Worm (Caenorhabditis elegans) whole organism, L1 larva: ENCODE results near the gene C13B4.1.

Experiments used
- C16A3.4 ChIP-seq: fragments of 150-350 bp; optimal IDR thresholded peaks from 2 replicates; lab custom pipeline; 2014; ENCODE audit warnings: missing biosample characterization, missing genetic modification characterization
- F16B12.6 ChIP-seq: fragments of 150-350 bp; optimal IDR thresholded peaks from 2 replicates; lab custom pipeline; 2014; ENCODE audit warnings: missing biosample characterization, missing genetic modification characterization
- aly-2 ChIP-seq: fragments of 150-350 bp; optimal IDR thresholded peaks from 2 replicates; lab custom pipeline; 2014; ENCODE audit warnings: missing biosample characterization, missing genetic modification characterization
- blmp-1 ChIP-seq: fragments of 150-350 bp; optimal IDR thresholded peaks from 2 replicates; lab custom pipeline; 2014; ENCODE audit warnings: missing biosample characterization, missing genetic modification characterization
- ceh-63 ChIP-seq: fragments of 200-800 bp; sonication (Bioruptor generic); optimal IDR thresholded peaks from 2 replicates; lab custom pipeline; 2018; ENCODE audit warnings: mild to moderate bottlenecking, missing genetic modification characterization, missing compliant biosample characterization
- ceh-88 ChIP-seq: fragments of 200-800 bp; sonication (Bioruptor generic); IDR thresholded peaks from 2 replicates; pipeline ENCODE4 v1.3.6; 2022; ENCODE audit warnings: missing genetic modification characterization, missing compliant biosample characterization
- ces-1 ChIP-seq: fragments of 150-350 bp; optimal IDR thresholded peaks from 2 replicates; lab custom pipeline; 2014; ENCODE audit warnings: missing biosample characterization, missing genetic modification reagents, missing genetic modification characterization
- dpl-1 ChIP-seq, 3 experiments: fragments of 150-350 bp in 2 of 3; sonication (generic microtip) in 1 of 3; optimal IDR thresholded peaks; 2 replicates each; lab custom pipeline; 2014 to 2017; ENCODE audit warnings: missing biosample characterization in 3 of 3, missing genetic modification characterization in 3 of 3, missing genetic modification reagents in 3 of 3
- efl-1 ChIP-seq, 4 experiments: fragments of 150-350 bp; optimal IDR thresholded peaks in 3 of 4; peaks in 1 of 4; 1 replicate in 1 of 4; 2 replicates in 3 of 4; lab custom pipeline; 2014; ENCODE audit warnings: missing biosample characterization in 2 of 4, missing genetic modification characterization in 2 of 4, missing genetic modification reagents in 2 of 4
- egl-27 ChIP-seq, 2 experiments: fragments of 150-350 bp in 1 of 2; sonication (generic microtip); optimal IDR thresholded peaks; 3 replicates each; lab custom pipeline; 2017 to 2018; ENCODE audit warnings: missing biosample characterization in 2 of 2, missing genetic modification characterization in 2 of 2, missing genetic modification reagents in 2 of 2
- elt-3 ChIP-seq, 6 experiments: fragments of 150-350 bp in 1 of 6; sonication (generic microtip); optimal IDR thresholded peaks; 2 replicates each; lab custom pipeline; 2017 to 2018; ENCODE audit warnings: missing biosample characterization in 6 of 6, missing genetic modification characterization in 6 of 6, inconsistent platforms in 1 of 6
- fkh-4 ChIP-seq: sonication (generic microtip); optimal IDR thresholded peaks from 2 replicates; lab custom pipeline; 2016; ENCODE audit warnings: missing compliant biosample characterization, missing genetic modification characterization, borderline replicate concordance
- grh-1 ChIP-seq: fragments of 200-800 bp; sonication (Bioruptor generic); IDR thresholded peaks from 2 replicates; pipeline ENCODE4 v1.3.6; 2022; ENCODE audit warnings: missing genetic modification reagents, missing genetic modification characterization, missing compliant biosample characterization
- hpl-2 ChIP-seq: fragments of 150-350 bp; optimal IDR thresholded peaks from 2 replicates; lab custom pipeline; 2014; ENCODE audit warnings: missing biosample characterization, missing genetic modification reagents, missing genetic modification characterization
- irx-1 ChIP-seq: sonication (generic microtip); optimal IDR thresholded peaks from 2 replicates; lab custom pipeline; 2016; ENCODE audit warnings: missing genetic modification characterization, missing compliant biosample characterization
- jun-1 ChIP-seq: fragments of 150-350 bp; optimal IDR thresholded peaks from 2 replicates; lab custom pipeline; 2014; ENCODE audit warnings: missing biosample characterization, missing genetic modification reagents, missing genetic modification characterization
- lin-14 ChIP-seq: fragments of 200-800 bp; sonication (Bioruptor generic); optimal IDR thresholded peaks from 2 replicates; lab custom pipeline; 2018; ENCODE audit warnings: mild to moderate bottlenecking, missing genetic modification characterization, moderate library complexity, missing compliant biosample characterization
- lin-15B ChIP-seq: fragments of 150-350 bp; sonication (generic microtip); optimal IDR thresholded peaks from 3 replicates; lab custom pipeline; 2014; ENCODE audit warnings: missing biosample characterization, missing genetic modification characterization
- lin-35 ChIP-seq, 2 experiments: fragments of 150-350 bp; optimal IDR thresholded peaks; 2 replicates each; lab custom pipeline; 2014; ENCODE audit warnings: missing biosample characterization in 2 of 2, missing genetic modification characterization in 2 of 2, missing genetic modification reagents in 2 of 2
- lsy-2 ChIP-seq, 2 experiments: fragments of 150-350 bp; optimal IDR thresholded peaks; 2 replicates each; lab custom pipeline; 2014; ENCODE audit warnings: missing biosample characterization in 2 of 2, missing genetic modification characterization in 2 of 2
- mab-9 ChIP-seq: fragments of 200-800 bp; sonication (Bioruptor generic); IDR thresholded peaks from 2 replicates; pipeline ENCODE4 v1.3.6; 2022; ENCODE audit warnings: missing genetic modification reagents, missing genetic modification characterization, missing compliant biosample characterization
- mdl-1 ChIP-seq, 2 experiments: fragments of 150-350 bp; optimal IDR thresholded peaks; 2 replicates each; lab custom pipeline; 2014 to 2017; ENCODE audit warnings: missing biosample characterization in 2 of 2, missing genetic modification characterization in 2 of 2, inconsistent platforms in 1 of 2
- mef-2 ChIP-seq: fragments of 150-350 bp; optimal IDR thresholded peaks from 2 replicates; lab custom pipeline; 2014; ENCODE audit warnings: missing biosample characterization, missing genetic modification characterization
- mep-1 ChIP-seq: fragments of 150-350 bp; optimal IDR thresholded peaks from 2 replicates; lab custom pipeline; 2014; ENCODE audit warnings: missing biosample characterization, missing genetic modification characterization
- nhr-19 ChIP-seq: fragments of 200-800 bp; sonication (Bioruptor generic); conservative IDR thresholded peaks from 2 replicates; pipeline ENCODE4 v1.3.6; 2022; ENCODE audit warnings: missing genetic modification characterization, missing compliant biosample characterization
- nhr-20 ChIP-seq: sonication (generic microtip); optimal IDR thresholded peaks from 2 replicates; lab custom pipeline; 2016; ENCODE audit warnings: mild to moderate bottlenecking, missing genetic modification characterization, missing compliant biosample characterization
- nhr-47 ChIP-seq: sonication (generic microtip); optimal IDR thresholded peaks from 2 replicates; lab custom pipeline; 2016; ENCODE audit warnings: mild to moderate bottlenecking, missing genetic modification characterization, moderate library complexity, missing compliant biosample characterization
- nhr-77 ChIP-seq: fragments of 150-350 bp; optimal IDR thresholded peaks from 2 replicates; lab custom pipeline; 2014; ENCODE audit warnings: missing biosample characterization, missing genetic modification characterization
- nhr-85 ChIP-seq: sonication (generic microtip); peaks from one replicate; lab custom pipeline; 2016; ENCODE audit warnings: missing genetic modification characterization, inconsistent platforms, missing compliant biosample characterization
- nhr-90 ChIP-seq: sonication (generic microtip); optimal IDR thresholded peaks from 2 replicates; lab custom pipeline; 2016; ENCODE audit warnings: mild to moderate bottlenecking, missing genetic modification characterization, missing compliant biosample characterization; ENCODE audit not compliant: poor library complexity
- pag-3 ChIP-seq: sonication (generic microtip); optimal IDR thresholded peaks from 2 replicates; lab custom pipeline; 2017; ENCODE audit warnings: missing genetic modification characterization, mild to moderate bottlenecking, missing compliant biosample characterization, antibody characterized with exemption, borderline replicate concordance; ENCODE audit not compliant: insufficient read depth
- rnt-1 ChIP-seq: sonication (generic microtip); optimal IDR thresholded peaks from 2 replicates; lab custom pipeline; 2016; ENCODE audit warnings: mild to moderate bottlenecking, missing genetic modification characterization, moderate library complexity, missing compliant biosample characterization
- snu-23 ChIP-seq: sonication (generic microtip); optimal IDR thresholded peaks from 2 replicates; lab custom pipeline; 2016; ENCODE audit warnings: missing genetic modification characterization, missing compliant biosample characterization
- sup-37 ChIP-seq: fragments of 200-800 bp; sonication (Bioruptor generic); optimal IDR thresholded peaks from 2 replicates; lab custom pipeline; 2018; ENCODE audit warnings: mild to moderate bottlenecking, missing genetic modification characterization, missing compliant biosample characterization
- swsn-7 ChIP-seq: sonication (generic microtip); optimal IDR thresholded peaks from 2 replicates; lab custom pipeline; 2016; ENCODE audit warnings: missing genetic modification characterization, missing compliant biosample characterization
- tlp-1 ChIP-seq: fragments of 150-350 bp; optimal IDR thresholded peaks from 2 replicates; lab custom pipeline; 2014; ENCODE audit warnings: missing biosample characterization, missing genetic modification characterization
- unc-30 ChIP-seq: sonication (generic microtip); optimal IDR thresholded peaks from 2 replicates; lab custom pipeline; 2017; ENCODE audit warnings: missing biosample characterization, missing genetic modification characterization
- unc-98 ChIP-seq: fragments of 200-800 bp; sonication (Bioruptor generic); IDR thresholded peaks from 2 replicates; pipeline ENCODE4 v1.3.6; 2022; ENCODE audit warnings: missing genetic modification characterization, missing compliant biosample characterization
- zag-1 ChIP-seq: fragments of 150-350 bp; optimal IDR thresholded peaks from 2 replicates; lab custom pipeline; 2014; ENCODE audit warnings: missing biosample characterization, missing genetic modification characterization
- zip-4 ChIP-seq: fragments of 200-800 bp; sonication (Bioruptor generic); optimal IDR thresholded peaks from 2 replicates; lab custom pipeline; 2018; ENCODE audit warnings: mild to moderate bottlenecking, missing genetic modification characterization, moderate library complexity, missing compliant biosample characterization

The C13B4.1 gene

DNA sequence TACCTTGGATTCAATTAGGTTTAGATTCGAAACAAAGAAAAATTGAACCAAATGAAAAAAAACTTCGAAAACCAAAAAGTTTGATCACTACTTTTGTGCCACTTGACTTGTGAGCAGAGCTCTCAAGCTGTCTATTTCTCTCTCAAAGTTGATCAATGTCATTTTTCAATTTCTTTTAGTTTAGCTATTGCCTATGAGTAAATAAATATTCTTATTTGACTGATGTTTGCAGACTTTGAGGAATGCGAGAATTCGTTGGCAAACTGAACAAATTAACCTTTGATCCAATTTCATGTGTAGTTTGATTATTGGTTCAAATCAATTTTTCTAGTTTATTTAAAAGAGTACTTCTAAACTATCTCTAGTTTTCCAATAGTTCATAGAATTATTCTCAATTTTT lies 4.4 kb upstream of the C13B4.1 start:
- no peak for TF ChIP-seq lin-15B (tag; lab: Kevin White, UChicago)
- no peak for TF ChIP-seq efl-1 (optimal IDR thresholded peaks at IDR 0.05; lab: Kevin White, UChicago)
- TF ChIP-seq efl-1 (GFP tag; optimal IDR thresholded peaks at IDR 0.05 in 1 of 2; lab: Kevin White, UChicago) = peak in 1 of 2 experiments; percentile 62
- TF ChIP-seq egl-27 (tag; optimal IDR thresholded peaks at IDR 0.05; lab: Kevin White, UChicago) = no peak

ce11 chrII:14480772-14481171 lies 1.3 kb upstream of the C13B4.1 start:
- TF ChIP-seq elt-3 (tag; optimal IDR thresholded peaks at IDR 0.05; lab: Kevin White, UChicago) (peak in 1 of 6 experiments; percentile 21), unc-30 (tag; lab: Kevin White, UChicago) (no peak), grh-1 (GFP tag; lab: Robert Waterston, UW) (peak; percentile 48), nhr-85 (tag; lab: Kevin White, UChicago) (peak; percentile 4), ceh-88 (no peak), nhr-47 (tag; lab: Kevin White, UChicago) (no peak), unc-98 (no peak), blmp-1 (tag; lab: Kevin White, UChicago) (peak; percentile 84), pag-3 (tag; lab: Kevin White, UChicago) (no peak)
- TF ChIP-seq, all 84 proteins: peak for 4

DNA sequence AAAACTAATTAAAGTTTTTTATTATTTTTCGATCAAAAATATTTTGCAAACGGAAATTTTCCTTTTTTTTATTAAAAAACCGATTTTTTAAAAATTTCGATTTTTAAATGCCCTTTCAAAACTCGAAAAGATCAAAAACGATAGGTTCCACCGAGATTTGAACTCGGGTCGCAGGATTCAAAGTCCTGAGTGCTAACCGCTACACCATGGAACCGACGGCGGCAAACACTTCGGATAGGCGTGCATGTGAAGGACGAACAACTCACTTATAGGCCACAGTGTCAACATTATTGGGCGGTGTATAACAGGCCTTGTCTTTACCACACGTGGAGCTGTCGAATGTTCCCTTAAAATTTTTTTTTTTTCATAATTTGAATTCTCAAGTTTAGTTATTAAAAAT lies 4.7 kb downstream of the C13B4.1 start:
- TF ChIP-seq swsn-7 (tag; lab: Kevin White, UChicago) = peak; percentile 13
- no peak for TF ChIP-seq ces-1 (GFP tag; lab: Kevin White, UChicago)
- peak; percentile 3 to 24 (median 4) for TF ChIP-seq dpl-1 (GFP tag; optimal IDR thresholded peaks at IDR 0.05; lab: Kevin White, UChicago)
- TF ChIP-seq lin-35 (GFP tag; optimal IDR thresholded peaks at IDR 0.05; lab: Kevin White, UChicago) = peak; percentile 23 to 64
- TF ChIP-seq rnt-1 (tag; lab: Kevin White, UChicago) = peak; percentile 40
- peak; percentile 43 for TF ChIP-seq nhr-20 (tag; lab: Kevin White, UChicago)
- TF ChIP-seq ceh-63 (GFP tag; lab: Kevin White, UChicago) = no peak
- TF ChIP-seq lin-14 (GFP tag; lab: Kevin White, UChicago) = no peak
- no peak for TF ChIP-seq unc-30 (tag; lab: Kevin White, UChicago)
- peak; percentile 33; the same call in 1 of the 2 replicates for TF ChIP-seq nhr-19
- TF ChIP-seq nhr-77 (tag; lab: Kevin White, UChicago) = peak; percentile 80
- peak; percentile 42 for TF ChIP-seq nhr-85 (tag; lab: Kevin White, UChicago)
- TF ChIP-seq nhr-47 (tag; lab: Kevin White, UChicago) = peak; percentile 42
- TF ChIP-seq mep-1 = peak; percentile 30
- no peak for TF ChIP-seq unc-98
- peak; percentile 52 for TF ChIP-seq nhr-90 (tag; lab: Kevin White, UChicago)
- TF ChIP-seq mdl-1 (tag; optimal IDR thresholded peaks at IDR 0.05; lab: Kevin White, UChicago) = peak in 1 of 2 experiments; percentile 14
- no peak for TF ChIP-seq F16B12.6 (tag; lab: Kevin White, UChicago)
- TF ChIP-seq lsy-2 (tag; optimal IDR thresholded peaks at IDR 0.05; lab: Kevin White, UChicago) = peak in 1 of 2 experiments; percentile 65
- peak; percentile 6 for TF ChIP-seq blmp-1 (tag; lab: Kevin White, UChicago)
- TF ChIP-seq zag-1 = no peak
- no peak for TF ChIP-seq tlp-1 (tag; lab: Kevin White, UChicago)
- TF ChIP-seq C16A3.4 (tag; lab: Kevin White, UChicago) = peak; percentile 48
- TF ChIP-seq snu-23 (GFP tag; lab: Kevin White, UChicago) = peak; percentile 53
- peak; percentile 31 to 45 for TF ChIP-seq efl-1 (optimal IDR thresholded peaks at IDR 0.05; lab: Kevin White, UChicago)
- TF ChIP-seq efl-1 (GFP tag; optimal IDR thresholded peaks at IDR 0.05 in 1 of 2; lab: Kevin White, UChicago) = peak; percentile 4 to 94

- TF ChIP-seq zip-4 (GFP tag; lab: Kevin White, UChicago) (no peak), irx-1 (tag; lab: Kevin White, UChicago) (no peak), mep-1 (no peak), fkh-4 (no peak), mab-9 (GFP tag; lab: Robert Waterston, UW) (no peak), hpl-2 (GFP tag; lab: Kevin White, UChicago) (no peak), sup-37 (GFP tag; lab: Kevin White, UChicago) (no peak), ceh-63 (GFP tag; lab: Kevin White, UChicago) (no peak), mef-2 (tag; lab: Kevin White, UChicago) (no peak), elt-3 (tag; optimal IDR thresholded peaks at IDR 0.05; lab: Kevin White, UChicago) (no peak), ceh-88 (no peak), aly-2 (tag; lab: Kevin White, UChicago) (no peak), tlp-1 (tag; lab: Kevin White, UChicago) (no peak), jun-1 (tag; lab: Kevin White, UChicago) (no peak), nhr-90 (tag; lab: Kevin White, UChicago) (no peak)
Observed at ce11 chrII:14470020-14470419, 9.4 kb downstream of the C13B4.1 start.
